Worm (Caenorhabditis elegans): ENCODE data around the gene T13H5.8.

Gene T13H5.8

DNA sequence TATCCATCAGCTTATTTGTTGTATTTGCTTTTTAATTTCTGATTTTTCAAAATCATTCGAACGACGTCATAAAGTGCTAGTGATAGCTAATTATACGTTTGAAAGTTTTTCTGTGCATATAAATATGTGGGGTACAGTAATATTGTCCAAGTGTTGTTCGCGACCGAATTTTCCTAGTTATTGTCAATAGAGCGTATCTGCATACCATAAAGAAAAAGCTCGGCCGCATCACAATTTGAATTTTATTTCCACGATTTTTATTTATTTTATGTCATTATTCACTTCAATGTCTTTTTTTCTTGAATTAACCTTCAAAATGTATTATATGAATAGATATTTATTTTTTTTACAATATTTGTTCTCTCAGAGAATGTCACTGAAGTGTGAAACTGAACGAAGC lies 1.5 kb upstream of the T13H5.8 start, which contains the start of gene rnh-2 (continued):
- TF ChIP-seq dpff-1 (tag; optimal IDR thresholded peaks at IDR 0.05) (no peak), bed-2 (GFP tag; IDR thresholded peaks at IDR 0.05) (no peak), somi-1 (GFP tag; optimal IDR thresholded peaks at IDR 0.05) (no peak), chd-7 (tag; optimal IDR thresholded peaks at IDR 0.05) (no peak), sea-2 (GFP tag; IDR thresholded peaks at IDR 0.05) (no peak), lsl-1 (GFP tag; optimal IDR thresholded peaks at IDR 0.05) (peak; percentile 89), nhr-179 (tag; optimal IDR thresholded peaks at IDR 0.05) (no peak), ceh-27 (GFP tag; optimal IDR thresholded peaks at IDR 0.05) (peak; percentile 63), sptf-2 (GFP tag; optimal IDR thresholded peaks at IDR 0.05) (no peak), dpl-1 (GFP tag; optimal IDR thresholded peaks at IDR 0.05) (no peak), ztf-22 (GFP tag; optimal IDR thresholded peaks at IDR 0.05) (no peak), Y67H2A.10 (GFP tag; conservative IDR thresholded peaks at IDR 0.05) (peak; percentile 44; the same call in 1 of the 2 replicates), madf-8 (GFP tag; conservative IDR thresholded peaks at IDR 0.05) (peak; percentile 80), attf-6 (GFP tag; IDR thresholded peaks at IDR 0.05) (no peak), madf-6 (GFP tag; IDR thresholded peaks at IDR 0.05) (peak; percentile 87), ccch-3 (GFP tag; optimal IDR thresholded peaks at IDR 0.05) (no peak), F10E7.11 (tag; optimal IDR thresholded peaks at IDR 0.05) (no peak), ztf-26 (tag; optimal IDR thresholded peaks at IDR 0.05) (no peak), K12H6.12 (tag; optimal IDR thresholded peaks at IDR 0.05) (peak; percentile 1), lir-1 (GFP tag; conservative IDR thresholded peaks at IDR 0.05) (0 out of 2 replicates have a peak, but pooled peaks have one; percentile 36), Y56A3A.18 (GFP tag; IDR thresholded peaks at IDR 0.05) (no peak), cebp-2 (GFP tag; IDR thresholded peaks at IDR 0.05) (no peak), tbp1 (GFP tag; optimal IDR thresholded peaks at IDR 0.05) (peak; percentile 55), rpc-1 (optimal IDR thresholded peaks at IDR 0.05) (no peak), rpc-1 (tag; optimal IDR thresholded peaks at IDR 0.05) (no peak), C06A6.2 (GFP tag; conservative IDR thresholded peaks at IDR 0.05) (no peak), aptf-3 (GFP tag; IDR thresholded peaks at IDR 0.05) (no peak), B0261.1 (tag; optimal IDR thresholded peaks at IDR 0.05) (no peak), nfya-2 (GFP tag; IDR thresholded peaks at IDR 0.05) (no peak), hrde-1 (tag; optimal IDR thresholded peaks at IDR 0.05; ENCODE audit: borderline replicate concordance) (no peak), mel-28 (tag; optimal IDR thresholded peaks at IDR 0.05; ENCODE audit: borderline replicate concordance) (no peak), F37B4.10 (GFP tag; IDR thresholded peaks at IDR 0.05) (no peak), lsy-27 (tag; optimal IDR thresholded peaks at IDR 0.05; ENCODE audit: borderline replicate concordance, insufficient read depth) (no peak), ceh-100 (GFP tag; IDR thresholded peaks at IDR 0.05) (no peak), athp-1 (tag; optimal IDR thresholded peaks at IDR 0.05) (peak; percentile 71), lin-54 (GFP tag; optimal IDR thresholded peaks at IDR 0.05) (peak; percentile 76), zim-3 (tag; optimal IDR thresholded peaks at IDR 0.05) (no peak), B0035.1 (tag; optimal IDR thresholded peaks at IDR 0.05) (no peak), Y53G8AR.9 (GFP tag; conservative IDR thresholded peaks at IDR 0.05) (no peak), mxl-1 (tag; optimal IDR thresholded peaks at IDR 0.05) (no peak), T26A5.8 (tag; optimal IDR thresholded peaks at IDR 0.05) (no peak), ceh-58 (GFP tag; IDR thresholded peaks at IDR 0.05) (no peak), pbrm-1 (GFP tag; IDR thresholded peaks at IDR 0.05) (peak; percentile 67), F23B12.7 (tag; optimal IDR thresholded peaks at IDR 0.05; ENCODE audit: insufficient read depth) (peak; percentile 74), him-1 (tag; optimal IDR thresholded peaks at IDR 0.05) (peak; percentile 78), cebp-1 (GFP tag; IDR thresholded peaks at IDR 0.05) (no peak), cebp-1 (tag; optimal IDR thresholded peaks at IDR 0.05) (peak; percentile 50), ceh-40 (GFP tag; IDR thresholded peaks at IDR 0.05) (peak; percentile 64; the same call in 1 of the 2 replicates), nfyb-1 (GFP tag; IDR thresholded peaks at IDR 0.05) (no peak), egrh-3 (GFP tag; IDR thresholded peaks at IDR 0.05) (no peak)

Data from whole organism, young adult.